Worm (Caenorhabditis elegans) whole organism, L3 larva: ENCODE data around the gene micu-1.
A peak's percentile ranks its signal among the peaks of the same experiment; 100 is the strongest.

ENCODE experiments used
- ama-1 ChIP-seq: fragments of 150-350 bp; optimal IDR thresholded peaks from 2 replicates; lab custom pipeline; 2018
- ceh-16 ChIP-seq: sonication (generic microtip); optimal IDR thresholded peaks from 2 replicates; lab custom pipeline; 2017; ENCODE audit warnings: missing biosample characterization, missing genetic modification characterization
- ceh-82 ChIP-seq: fragments of 150-350 bp; optimal IDR thresholded peaks from 2 replicates; lab custom pipeline; 2014; ENCODE audit warnings: missing biosample characterization, missing genetic modification characterization
- daf-12 ChIP-seq: fragments of 150-350 bp; optimal IDR thresholded peaks from 2 replicates; lab custom pipeline; 2014; ENCODE audit warnings: missing biosample characterization, missing genetic modification reagents, missing genetic modification characterization
- egl-27 ChIP-seq: sonication (generic microtip); optimal IDR thresholded peaks from 4 replicates; lab custom pipeline; 2017; ENCODE audit warnings: missing biosample characterization, missing genetic modification reagents, missing genetic modification characterization
- egl-5 ChIP-seq: fragments of 150-350 bp; optimal IDR thresholded peaks from 2 replicates; lab custom pipeline; 2017; ENCODE audit warnings: missing biosample characterization, missing genetic modification reagents, missing genetic modification characterization, inconsistent platforms
- elt-1 ChIP-seq: fragments of 150-350 bp; optimal IDR thresholded peaks from 2 replicates; lab custom pipeline; 2014; ENCODE audit warnings: missing biosample characterization, missing genetic modification characterization
- elt-2 ChIP-seq: sonication (generic microtip); optimal IDR thresholded peaks from 2 replicates; lab custom pipeline; 2016; ENCODE audit warnings: missing genetic modification reagents, mild to moderate bottlenecking, missing genetic modification characterization, missing compliant biosample characterization
- fkh-2 ChIP-seq: fragments of 150-350 bp; optimal IDR thresholded peaks from 2 replicates; lab custom pipeline; 2014; ENCODE audit warnings: missing biosample characterization, missing genetic modification reagents, missing genetic modification characterization
- fos-1 ChIP-seq: fragments of 150-350 bp; optimal IDR thresholded peaks from 2 replicates; lab custom pipeline; 2014; ENCODE audit warnings: missing biosample characterization, missing genetic modification characterization
- hmg-11 ChIP-seq: sonication (generic microtip); optimal IDR thresholded peaks from 2 replicates; lab custom pipeline; 2016; ENCODE audit warnings: missing genetic modification characterization, missing compliant biosample characterization
- jun-1 ChIP-seq: fragments of 150-350 bp; optimal IDR thresholded peaks from 2 replicates; lab custom pipeline; 2014; ENCODE audit warnings: missing biosample characterization, missing genetic modification reagents, missing genetic modification characterization
- lin-15B ChIP-seq: fragments of 150-350 bp; optimal IDR thresholded peaks from 2 replicates; lab custom pipeline; 2014; ENCODE audit warnings: missing biosample characterization, missing genetic modification characterization
- lin-39 ChIP-seq: fragments of 150-350 bp; optimal IDR thresholded peaks from 2 replicates; lab custom pipeline; 2018; ENCODE audit warnings: missing biosample characterization, missing genetic modification reagents, missing genetic modification characterization
- lsy-12 ChIP-seq: sonication (generic microtip); optimal IDR thresholded peaks from 2 replicates; lab custom pipeline; 2016; ENCODE audit warnings: mild to moderate bottlenecking, missing genetic modification characterization, missing compliant biosample characterization
- mml-1 ChIP-seq: fragments of 150-350 bp; sonication (generic microtip); optimal IDR thresholded peaks from 3 replicates; lab custom pipeline; 2014; ENCODE audit warnings: missing biosample characterization, missing genetic modification characterization
- nfya-1 ChIP-seq: sonication (generic microtip); optimal IDR thresholded peaks from 2 replicates; lab custom pipeline; 2017; ENCODE audit warnings: missing genetic modification characterization, mild to moderate bottlenecking, missing compliant biosample characterization, antibody characterized with exemption, moderate library complexity; ENCODE audit not compliant: insufficient read depth
- nhr-11 ChIP-seq: fragments of 150-350 bp; optimal IDR thresholded peaks from 2 replicates; lab custom pipeline; 2014; ENCODE audit warnings: missing biosample characterization, missing genetic modification characterization
- nhr-23 ChIP-seq: fragments of 150-350 bp; optimal IDR thresholded peaks from 2 replicates; lab custom pipeline; 2014; ENCODE audit warnings: missing biosample characterization, missing genetic modification reagents, missing genetic modification characterization
- nhr-237 ChIP-seq: fragments of 150-350 bp; optimal IDR thresholded peaks from 2 replicates; lab custom pipeline; 2014; ENCODE audit warnings: missing biosample characterization, missing genetic modification characterization
- nhr-25 ChIP-seq: sonication (generic microtip); optimal IDR thresholded peaks from 2 replicates; lab custom pipeline; 2017; ENCODE audit warnings: missing biosample characterization, missing genetic modification characterization
- nhr-28 ChIP-seq: fragments of 150-350 bp; optimal IDR thresholded peaks from 2 replicates; lab custom pipeline; 2014; ENCODE audit warnings: missing biosample characterization, missing genetic modification characterization
- nhr-76 ChIP-seq: fragments of 150-350 bp; sonication (generic microtip); optimal IDR thresholded peaks from 5 replicates; lab custom pipeline; 2014; ENCODE audit warnings: missing biosample characterization, missing genetic modification characterization
- nhr-77 ChIP-seq: fragments of 150-350 bp; optimal IDR thresholded peaks from 2 replicates; lab custom pipeline; 2014; ENCODE audit warnings: missing biosample characterization, missing genetic modification characterization
- pha-4 ChIP-seq: fragments of 150-350 bp; optimal IDR thresholded peaks from 2 replicates; lab custom pipeline; 2014; ENCODE audit warnings: missing biosample characterization, missing genetic modification reagents, missing genetic modification characterization
- skn-1 ChIP-seq: fragments of 150-350 bp; optimal IDR thresholded peaks from 2 replicates; lab custom pipeline; 2014; ENCODE audit warnings: missing biosample characterization, missing genetic modification characterization
- unc-39 ChIP-seq: sonication (generic microtip); optimal IDR thresholded peaks from 4 replicates; lab custom pipeline; 2017; ENCODE audit warnings: missing biosample characterization, missing genetic modification characterization
- zag-1 ChIP-seq: fragments of 150-350 bp; optimal IDR thresholded peaks from 2 replicates; lab custom pipeline; 2014; ENCODE audit warnings: missing biosample characterization, missing genetic modification characterization
- ztf-11 ChIP-seq: fragments of 150-350 bp; optimal IDR thresholded peaks from 2 replicates; lab custom pipeline; 2014; ENCODE audit warnings: missing biosample characterization, missing genetic modification characterization

micu-1 gene

ce11 chrIV:13289321-13289720, 8.4 kb upstream of the micu-1 start, which contains the start of gene Y67H2A.10 (continued):
- TF ChIP-seq skn-1 (tag; lab: Kevin White, UChicago) (no peak), zag-1 (tag; lab: Kevin White, UChicago) (no peak), fkh-2 (no peak), unc-39 (no peak), nhr-25 (peak; percentile 12), mml-1 (tag; lab: Kevin White, UChicago) (no peak), nfya-1 (tag; lab: Kevin White, UChicago) (peak; percentile 44), lsy-12 (tag; lab: Kevin White, UChicago) (no peak)

- TF ChIP-seq lin-15B (tag; lab: Kevin White, UChicago) (no peak), nfya-1 (tag; lab: Kevin White, UChicago) (no peak), daf-12 (tag; lab: Kevin White, UChicago) (no peak), ceh-16 (tag; lab: Kevin White, UChicago) (no peak), skn-1 (tag; lab: Kevin White, UChicago) (no peak), nhr-76 (tag; lab: Kevin White, UChicago) (no peak), egl-27 (tag; lab: Kevin White, UChicago) (no peak), ama-1 (lab: Kevin White, UChicago) (no peak)
- TF ChIP-seq, all 47 proteins: peak for 0
Observed at ce11 chrIV:13290239-13290638, 7.5 kb upstream of the micu-1 start.

- TF ChIP-seq pha-4 (no peak), nhr-11 (no peak), egl-27 (tag; lab: Kevin White, UChicago) (no peak), nhr-23 (no peak), egl-5 (tag; lab: Kevin White, UChicago) (no peak), ztf-11 (no peak), hmg-11 (tag; lab: Kevin White, UChicago) (no peak), lin-15B (tag; lab: Kevin White, UChicago) (no peak), ceh-82 (tag; lab: Kevin White, UChicago) (no peak), nhr-28 (no peak)
Observed at ce11 chrIV:13299648-13300047, 1.9 kb downstream of the micu-1 start.

- TF ChIP-seq nhr-237 (tag; lab: Kevin White, UChicago) (no peak), nhr-77 (no peak), fkh-2 (no peak), elt-2 (no peak), ceh-82 (tag; lab: Kevin White, UChicago) (no peak), jun-1 (tag; lab: Kevin White, UChicago) (no peak), mml-1 (tag; lab: Kevin White, UChicago) (no peak), fos-1 (no peak), nhr-25 (no peak)
Observed at ce11 chrIV:13300109-13300508, 2.4 kb downstream of the micu-1 start, which contains the start of gene kdp-1. Gene kdp-1 (plus strand): TSS chrIV:13300188.

- peak; percentile 45 for TF ChIP-seq ama-1 (lab: Kevin White, UChicago)
- no peak for TF ChIP-seq lin-39 (tag; lab: Kevin White, UChicago)
Observed at ce11 chrIV:13300591-13300990, 2.9 kb downstream of the micu-1 start, which contains the start of gene csn-6. Gene csn-6 (plus strand): TSS chrIV:13300824.

ce11 chrIV:13303442-13303841, 5.7 kb downstream of the micu-1 start, which contains the start of gene Y67H2A.7:
Gene Y67H2A.7 (plus strand): TSS chrIV:13303742.
- TF ChIP-seq mml-1 (tag; lab: Kevin White, UChicago), result no peak
- no peak for TF ChIP-seq fkh-2

ce11 chrIV:13304786-13305185, 7.1 kb downstream of the micu-1 start:
- TF ChIP-seq nhr-23, result no peak
- peak; percentile 76 for TF ChIP-seq nfya-1 (tag; lab: Kevin White, UChicago)

ce11 chrIV:13309636-13310035, 11.9 kb downstream of the micu-1 start:
- TF ChIP-seq nfya-1 (tag; lab: Kevin White, UChicago) (peak; percentile 70), elt-1 (tag; lab: Kevin White, UChicago) (no peak)
